Worm (Caenorhabditis elegans): ENCODE data around the gene H06H21.11.
A peak's percentile ranks its signal among the peaks of the same experiment; 100 is the strongest.

The H06H21.11 gene

ce11 chrIV:4758659-4759058 is 48.5 kb downstream of the H06H21.11 start, which contains the start of gene Y17G9B.8 (continued):
- no peak for TF ChIP-seq C17E4.6 (GFP tag; IDR thresholded peaks at IDR 0.05)
- TF ChIP-seq unc-130 (GFP tag; optimal IDR thresholded peaks at IDR 0.05), result no peak
- no peak for TF ChIP-seq madf-3 (GFP tag; IDR thresholded peaks at IDR 0.05)
- TF ChIP-seq Y56A3A.18 (GFP tag; IDR thresholded peaks at IDR 0.05), result no peak
- no peak for TF ChIP-seq atf-7 (tag; optimal IDR thresholded peaks at IDR 0.05)
- TF ChIP-seq lsl-1 (GFP tag; optimal IDR thresholded peaks at IDR 0.05), result peak; percentile 23
- no peak for TF ChIP-seq nhr-80 (tag; optimal IDR thresholded peaks at IDR 0.05)
- TF ChIP-seq die-1 (tag; optimal IDR thresholded peaks at IDR 0.05), result peak; percentile 25
- no peak for TF ChIP-seq cebp-2 (GFP tag; IDR thresholded peaks at IDR 0.05)
- TF ChIP-seq F52B5.7 (tag; optimal IDR thresholded peaks at IDR 0.05), result no peak
- TF ChIP-seq xnd-1 (tag; optimal IDR thresholded peaks at IDR 0.05), result peak; percentile 32
- TF ChIP-seq egl-44 (GFP tag; IDR thresholded peaks at IDR 0.05), result no peak
- no peak for TF ChIP-seq F57A8.1 (GFP tag; optimal IDR thresholded peaks at IDR 0.05)
- no peak for TF ChIP-seq zim-3 (tag; optimal IDR thresholded peaks at IDR 0.05)
- TF ChIP-seq mcd-1 (GFP tag; IDR thresholded peaks at IDR 0.05), result 0 out of 2 replicates have a peak, but pooled peaks have one; percentile 5
- no peak for TF ChIP-seq ztf-28 (GFP tag; IDR thresholded peaks at IDR 0.05)
- no peak for TF ChIP-seq Y53F4B.3 (GFP tag; IDR thresholded peaks at IDR 0.05)
- TF ChIP-seq sdz-38 (tag; optimal IDR thresholded peaks at IDR 0.05), result no peak
- TF ChIP-seq lin-35 (GFP tag; optimal IDR thresholded peaks at IDR 0.05), result no peak
- TF ChIP-seq dpff-1 (tag; optimal IDR thresholded peaks at IDR 0.05), result no peak
- TF ChIP-seq snpc-1.3 (tag; optimal IDR thresholded peaks at IDR 0.05; ENCODE audit: insufficient read depth), result peak; percentile 11
- TF ChIP-seq T26A5.8 (tag; optimal IDR thresholded peaks at IDR 0.05), result no peak
- no peak for TF ChIP-seq dox-1 (GFP tag; IDR thresholded peaks at IDR 0.05)
- no peak for TF ChIP-seq rpc-1 (optimal IDR thresholded peaks at IDR 0.05)
- TF ChIP-seq rpc-1 (tag; optimal IDR thresholded peaks at IDR 0.05), result no peak
- TF ChIP-seq bed-1 (GFP tag; IDR thresholded peaks at IDR 0.05), result no peak
- TF ChIP-seq gei-17 (GFP tag; optimal IDR thresholded peaks at IDR 0.05), result no peak
- no peak for TF ChIP-seq nhr-90 (tag; optimal IDR thresholded peaks at IDR 0.05)
- TF ChIP-seq Y53G8AR.9 (GFP tag; conservative IDR thresholded peaks at IDR 0.05), result no peak
- TF ChIP-seq F49E8.2 (tag; optimal IDR thresholded peaks at IDR 0.05; ENCODE audit: insufficient read depth), result peak; percentile 45
- no peak for TF ChIP-seq F22D6.2 (tag; optimal IDR thresholded peaks at IDR 0.05)
- no peak for TF ChIP-seq nhr-120 (GFP tag; IDR thresholded peaks at IDR 0.05)
- TF ChIP-seq aptf-3 (GFP tag; IDR thresholded peaks at IDR 0.05), result no peak
- TF ChIP-seq hlh-12 (tag; optimal IDR thresholded peaks at IDR 0.05), result no peak
- no peak for TF ChIP-seq F55B11.4 (tag; optimal IDR thresholded peaks at IDR 0.05; ENCODE audit: borderline replicate concordance, insufficient read depth)
- TF ChIP-seq zfh-2 (GFP tag; conservative IDR thresholded peaks at IDR 0.05), result no peak
- no peak for TF ChIP-seq lag-1 (GFP tag; IDR thresholded peaks at IDR 0.05)
- TF ChIP-seq B0019.2 (GFP tag; conservative IDR thresholded peaks at IDR 0.05), result no peak
- no peak for TF ChIP-seq ceh-100 (GFP tag; IDR thresholded peaks at IDR 0.05)
- no peak for TF ChIP-seq ceh-58 (GFP tag; IDR thresholded peaks at IDR 0.05)
- TF ChIP-seq rec-8 (tag; optimal IDR thresholded peaks at IDR 0.05), result no peak
- no peak for TF ChIP-seq tbx-9 (tag; optimal IDR thresholded peaks at IDR 0.05; ENCODE audit: borderline replicate concordance)
- TF ChIP-seq ztf-25 (GFP tag; IDR thresholded peaks at IDR 0.05), result no peak
- TF ChIP-seq Y67H2A.10 (GFP tag; conservative IDR thresholded peaks at IDR 0.05), result no peak
- peak; percentile 51 for TF ChIP-seq tbp1 (GFP tag; optimal IDR thresholded peaks at IDR 0.05)
- peak; percentile 40; the same call in 1 of the 2 replicates for TF ChIP-seq rcor-1 (GFP tag; IDR thresholded peaks at IDR 0.05)
- no peak for TF ChIP-seq B0035.1 (tag; optimal IDR thresholded peaks at IDR 0.05)
- no peak for TF ChIP-seq dpl-1 (GFP tag; optimal IDR thresholded peaks at IDR 0.05)
- no peak for TF ChIP-seq bed-2 (GFP tag; IDR thresholded peaks at IDR 0.05)
- TF ChIP-seq ztf-22 (GFP tag; optimal IDR thresholded peaks at IDR 0.05), result no peak

All from whole organism, young adult.